Fruit fly (Drosophila melanogaster) whole organism, embryonic: ENCODE data around the gene slmo.

Experiments used
- BtbVII ChIP-seq: fragments of 200-800 bp; sonication (Bioruptor generic); optimal IDR thresholded peaks from 3 replicates; lab custom pipeline; 2017; ENCODE audit warnings: missing biosample characterization, mild to moderate bottlenecking, missing genetic modification characterization
- C15 ChIP-seq: fragments of 200-800 bp; sonication (Bioruptor generic); IDR thresholded peaks from 3 replicates; pipeline ENCODE4 v1.3.6; 2022; ENCODE audit warnings: missing biosample characterization, missing genetic modification characterization
- CG10209 ChIP-seq: fragments of 200-800 bp; sonication (Bioruptor generic); optimal IDR thresholded peaks from 3 replicates; lab custom pipeline; 2017; ENCODE audit warnings: missing biosample characterization, mild to moderate bottlenecking, missing genetic modification characterization, missing genetic modification reagents
- CG10366 ChIP-seq: fragments of 200-800 bp; sonication (Bioruptor generic); IDR thresholded peaks from 2 replicates; pipeline ENCODE4 v1.3.6; 2022; ENCODE audit warnings: missing biosample characterization, missing genetic modification characterization
- CG10979 ChIP-seq: fragments of 200-800 bp; sonication (Bioruptor generic); optimal IDR thresholded peaks from 2 replicates; lab custom pipeline; 2018; ENCODE audit warnings: missing biosample characterization, mild to moderate bottlenecking, missing genetic modification characterization, moderate library complexity
- CG11504 ChIP-seq: fragments of 200-800 bp; sonication (Bioruptor generic); optimal IDR thresholded peaks from 3 replicates; lab custom pipeline; 2019; ENCODE audit warnings: missing biosample characterization, mild to moderate bottlenecking, missing genetic modification characterization, moderate library complexity
- CG1233 ChIP-seq: fragments of 200-800 bp; sonication (Bioruptor generic); optimal IDR thresholded peaks from 4 replicates; lab custom pipeline; 2018; ENCODE audit warnings: missing biosample characterization, mild to moderate bottlenecking, missing genetic modification characterization
- CG13287 ChIP-seq: fragments of 200-800 bp; sonication (Bioruptor generic); IDR thresholded peaks from 2 replicates; pipeline ENCODE4 v1.3.6; 2022; ENCODE audit warnings: missing biosample characterization, missing genetic modification characterization; ENCODE audit not compliant: partially characterized antibody
- CG14441 ChIP-seq: fragments of 200-800 bp; sonication (Bioruptor generic); IDR thresholded peaks from 2 replicates; pipeline ENCODE4 v1.3.6; 2022; ENCODE audit warnings: missing biosample characterization, missing genetic modification characterization
- CG17385 ChIP-seq: fragments of 200-800 bp; sonication (Bioruptor generic); optimal IDR thresholded peaks from 3 replicates; lab custom pipeline; 2018; ENCODE audit warnings: missing biosample characterization, mild to moderate bottlenecking, missing genetic modification characterization
- CG17802 ChIP-seq: fragments of 200-800 bp; sonication (Bioruptor generic); optimal IDR thresholded peaks from 2 replicates; lab custom pipeline; 2018; ENCODE audit warnings: missing biosample characterization, mild to moderate bottlenecking, missing genetic modification characterization, moderate library complexity
- CG31224 ChIP-seq: fragments of 200-800 bp; sonication (Bioruptor generic); IDR thresholded peaks from 2 replicates; pipeline ENCODE4 v1.3.6; 2022; ENCODE audit warnings: missing biosample characterization, missing genetic modification characterization
- CG32772 ChIP-seq: fragments of 200-800 bp; sonication (Bioruptor generic); IDR thresholded peaks from 2 replicates; pipeline ENCODE4 v1.3.6; 2022; ENCODE audit warnings: missing biosample characterization, missing genetic modification characterization
- CG33213 ChIP-seq: fragments of 200-800 bp; sonication (Bioruptor generic); optimal IDR thresholded peaks from 3 replicates; lab custom pipeline; 2016; ENCODE audit warnings: missing biosample characterization, missing genetic modification characterization
- CG33557 ChIP-seq: fragments of 200-800 bp; sonication (Bioruptor generic); optimal IDR thresholded peaks from 2 replicates; lab custom pipeline; 2019; ENCODE audit warnings: missing biosample characterization, mild to moderate bottlenecking, missing genetic modification characterization, moderate library complexity
- CG34422 ChIP-seq: fragments of 200-800 bp; sonication (Bioruptor generic); IDR thresholded peaks from 3 replicates; pipeline ENCODE4 v1.3.6; 2022; ENCODE audit warnings: missing biosample characterization, missing genetic modification characterization
- CG4328 ChIP-seq: fragments of 200-800 bp; sonication (Bioruptor generic); optimal IDR thresholded peaks from 3 replicates; lab custom pipeline; 2017; ENCODE audit warnings: missing biosample characterization, missing genetic modification reagents, missing genetic modification characterization
- CG6254 ChIP-seq: fragments of 200-800 bp; sonication (Bioruptor generic); optimal IDR thresholded peaks from 3 replicates; lab custom pipeline; 2017; ENCODE audit warnings: mild to moderate bottlenecking, missing biosample characterization, missing genetic modification reagents, missing genetic modification characterization
- CG6272 ChIP-seq: fragments of 200-800 bp; sonication (Bioruptor generic); IDR thresholded peaks from 2 replicates; pipeline ENCODE4 v1.3.6; 2022; ENCODE audit warnings: missing biosample characterization, missing genetic modification characterization
- CG6689 ChIP-seq: fragments of 200-800 bp; sonication (Bioruptor generic); IDR thresholded peaks from 2 replicates; pipeline ENCODE4 v1.3.6; 2022; ENCODE audit warnings: missing biosample characterization, missing genetic modification characterization
- CG7963 ChIP-seq: fragments of 200-800 bp; sonication (Bioruptor generic); IDR thresholded peaks from 3 replicates; pipeline ENCODE4 v1.3.6; 2022; ENCODE audit warnings: missing biosample characterization, missing genetic modification characterization; ENCODE audit not compliant: partially characterized antibody
- CG8290 ChIP-seq, 3 experiments: fragments of 200-800 bp; sonication (Bioruptor generic); optimal IDR thresholded peaks; 2 replicates each; lab custom pipeline; 2016 to 2019; ENCODE audit warnings: missing biosample characterization in 3 of 3, missing genetic modification characterization in 3 of 3, mild to moderate bottlenecking in 2 of 3, moderate library complexity in 1 of 3
- CG9437 ChIP-seq: fragments of 200-800 bp; sonication (Bioruptor generic); optimal IDR thresholded peaks from 2 replicates; lab custom pipeline; 2018; ENCODE audit warnings: missing biosample characterization, mild to moderate bottlenecking, missing genetic modification characterization
- CoRest ChIP-seq: fragments of 200-800 bp; sonication (Bioruptor generic); optimal IDR thresholded peaks from 3 replicates; lab custom pipeline; 2018; ENCODE audit warnings: missing biosample characterization, mild to moderate bottlenecking, missing genetic modification characterization, moderate library complexity
- Dad ChIP-seq: fragments of 200-800 bp; sonication (Bioruptor generic); optimal IDR thresholded peaks from 3 replicates; lab custom pipeline; 2016; ENCODE audit warnings: missing biosample characterization, missing genetic modification characterization
- Deaf1 ChIP-seq: fragments of 200-800 bp; optimal IDR thresholded peaks from 3 replicates; lab custom pipeline; 2019; ENCODE audit warnings: missing biosample characterization, mild to moderate bottlenecking, missing genetic modification characterization, moderate library complexity
- Dfd ChIP-seq, 2 experiments: fragments of >200 bp; optimal IDR thresholded peaks; 2 replicates each; lab custom pipeline; 2017; ENCODE audit warnings: missing biosample characterization in 2 of 2, missing genetic modification characterization in 2 of 2
- Eip74EF ChIP-seq, 2 experiments: fragments of 200-800 bp in 1 of 2; fragments of >200 bp in 1 of 2; sonication (Bioruptor generic) in 1 of 2; optimal IDR thresholded peaks; 2 replicates each; lab custom pipeline; 2017 to 2019; ENCODE audit warnings: missing biosample characterization in 2 of 2, missing genetic modification characterization in 2 of 2, mild to moderate bottlenecking in 1 of 2, moderate library complexity in 1 of 2
- Ets65A ChIP-seq: fragments of 200-800 bp; sonication (Bioruptor generic); peaks from one replicate; lab custom pipeline; 2016; ENCODE audit warnings: missing biosample characterization, missing genetic modification characterization
- HLH3B ChIP-seq: fragments of 200-800 bp; sonication (Bioruptor generic); IDR thresholded peaks from 2 replicates; pipeline ENCODE4 v1.3.6; 2022; ENCODE audit warnings: missing biosample characterization, missing genetic modification characterization
- HLH4C ChIP-seq: fragments of 200-800 bp; sonication (Bioruptor generic); IDR thresholded peaks from 3 replicates; pipeline ENCODE4 v1.3.6; 2022; ENCODE audit warnings: missing biosample characterization, missing genetic modification characterization; ENCODE audit not compliant: partially characterized antibody
- Hey ChIP-seq: fragments of 200-800 bp; sonication (Bioruptor generic); optimal IDR thresholded peaks from 3 replicates; lab custom pipeline; 2018; ENCODE audit warnings: missing biosample characterization, mild to moderate bottlenecking, missing genetic modification characterization
- MESR4 ChIP-seq: fragments of 200-800 bp; sonication (Bioruptor generic); optimal IDR thresholded peaks from 2 replicates; lab custom pipeline; 2018; ENCODE audit warnings: missing biosample characterization, mild to moderate bottlenecking, missing genetic modification characterization, moderate library complexity
- MTF-1 ChIP-seq: fragments of 200-800 bp; sonication (Bioruptor generic); optimal IDR thresholded peaks from 2 replicates; lab custom pipeline; 2018; ENCODE audit warnings: missing biosample characterization, mild to moderate bottlenecking, missing genetic modification characterization, borderline replicate concordance
- NfI ChIP-seq: fragments of 200-800 bp; sonication (Bioruptor generic); optimal IDR thresholded peaks from 3 replicates; lab custom pipeline; 2018; ENCODE audit warnings: missing biosample characterization, mild to moderate bottlenecking, missing genetic modification characterization, moderate library complexity
- YL-1 ChIP-seq: fragments of 200-800 bp; sonication (Bioruptor generic); optimal IDR thresholded peaks from 3 replicates; lab custom pipeline; 2017; ENCODE audit warnings: missing biosample characterization, mild to moderate bottlenecking, missing genetic modification characterization
- cad ChIP-seq: fragments of >200 bp; optimal IDR thresholded peaks from 2 replicates; lab custom pipeline; 2017; ENCODE audit warnings: missing biosample characterization, missing genetic modification characterization
- ewg ChIP-seq: fragments of 200-800 bp; sonication (Bioruptor generic); optimal IDR thresholded peaks from 3 replicates; lab custom pipeline; 2017; ENCODE audit warnings: mild to moderate bottlenecking, missing biosample characterization, missing genetic modification reagents, missing genetic modification characterization
- ftz-f1 ChIP-seq: fragments of 200-800 bp; sonication (Bioruptor generic); optimal IDR thresholded peaks from 2 replicates; lab custom pipeline; 2016; ENCODE audit warnings: missing biosample characterization, missing genetic modification characterization
- gsb ChIP-seq: fragments of 200-800 bp; sonication (Bioruptor generic); IDR thresholded peaks from 2 replicates; pipeline ENCODE4 v1.3.6; 2022; ENCODE audit warnings: missing biosample characterization, missing genetic modification characterization
- lab ChIP-seq: fragments of 200-800 bp; sonication (Bioruptor generic); optimal IDR thresholded peaks from 3 replicates; lab custom pipeline; 2017; ENCODE audit warnings: missing biosample characterization, missing genetic modification characterization, mild to moderate bottlenecking, moderate library complexity, missing genetic modification reagents
- lilli ChIP-seq: fragments of 200-800 bp; sonication (Bioruptor generic); optimal IDR thresholded peaks from 3 replicates; lab custom pipeline; 2016; ENCODE audit warnings: missing biosample characterization, missing genetic modification characterization
- nmo ChIP-seq: fragments of 200-800 bp; sonication (Bioruptor generic); optimal IDR thresholded peaks from 2 replicates; lab custom pipeline; 2018; ENCODE audit warnings: missing biosample characterization, mild to moderate bottlenecking, missing genetic modification characterization, moderate library complexity
- peb ChIP-seq: fragments of 200-800 bp; sonication (Bioruptor generic); IDR thresholded peaks from 2 replicates; pipeline ENCODE4 v1.3.6; 2022; ENCODE audit warnings: missing biosample characterization, missing genetic modification characterization
- pros ChIP-seq: fragments of 200-800 bp; sonication (Bioruptor generic); optimal IDR thresholded peaks from 3 replicates; lab custom pipeline; 2019; ENCODE audit warnings: missing biosample characterization, mild to moderate bottlenecking, missing genetic modification characterization, moderate library complexity
- slbo ChIP-seq: fragments of 200-800 bp; sonication (Bioruptor generic); IDR thresholded peaks from 2 replicates; pipeline ENCODE4 v1.3.6; 2022; ENCODE audit warnings: missing biosample characterization, missing genetic modification characterization
- tin ChIP-seq: fragments of 200-800 bp; sonication (Bioruptor generic); optimal IDR thresholded peaks from 3 replicates; lab custom pipeline; 2016; ENCODE audit warnings: missing biosample characterization, missing genetic modification characterization
- unc-4 ChIP-seq: fragments of 200-800 bp; sonication (Bioruptor generic); IDR thresholded peaks from 2 replicates; pipeline ENCODE4 v1.3.6; 2022; ENCODE audit warnings: missing biosample characterization, missing genetic modification characterization; ENCODE audit not compliant: partially characterized antibody
- zfh2 ChIP-seq: fragments of 200-800 bp; sonication (Bioruptor generic); optimal IDR thresholded peaks from 2 replicates; lab custom pipeline; 2016; ENCODE audit warnings: missing biosample characterization, missing genetic modification characterization

slmo gene

dm6 chr2L:5997609-5998229 is 50.8 kb downstream of the slmo start (continued):
- TF ChIP-seq CG1233 (peak; percentile 73), CG31224 (no peak), CG32772 (no peak), Ets65A (GFP tag; lab: Kevin White, UChicago) (peak; percentile 44), CG9437 (GFP tag; lab: Kevin White, UChicago) (peak; percentile 6), NfI (GFP tag; lab: Kevin White, UChicago) (peak; percentile 53), YL-1 (peak; percentile 39), MTF-1 (GFP tag; lab: Kevin White, UChicago) (peak; percentile 72), lilli (no peak), CG13287 (no peak), CG33557 (GFP tag; lab: Kevin White, UChicago) (peak; percentile 66), CG34422 (GFP tag; lab: Robert Waterston, UW) (no peak), lab (GFP tag; lab: Kevin White, UChicago) (peak; percentile 88), BtbVII (GFP tag; lab: Kevin White, UChicago) (peak; percentile 79), tin (GFP tag; lab: Kevin White, UChicago) (no peak), CG6689 (GFP tag; lab: Robert Waterston, UW) (peak; percentile 27), pros (GFP tag; lab: Kevin White, UChicago) (peak; percentile 38), HLH3B (GFP tag; lab: Robert Waterston, UW) (no peak; the same call in 1 of the 2 replicates), cad (GFP tag; lab: Kevin White, UChicago) (no peak), MESR4 (GFP tag; lab: Kevin White, UChicago) (no peak), slbo (GFP tag; lab: Robert Waterston, UW) (no peak), Dad (peak; percentile 20), CG10209 (GFP tag; lab: Kevin White, UChicago) (peak; percentile 24), CG8290 (GFP tag; optimal IDR thresholded peaks at IDR 0.05; lab: Kevin White, UChicago) (peak; percentile 37), CG8290 (tag; optimal IDR thresholded peaks at IDR 0.05; lab: Kevin White, UChicago) (peak in 1 of 2 experiments; percentile 37), CG11504 (tag; lab: Kevin White, UChicago) (no peak), peb (GFP tag; lab: Robert Waterston, UW) (no peak), CG33213 (GFP tag; lab: Kevin White, UChicago) (no peak), CG7963 (no peak), zfh2 (no peak), CG17802 (tag; lab: Kevin White, UChicago) (no peak), C15 (GFP tag; lab: Robert Waterston, UW) (no peak), CG10366 (GFP tag; lab: Robert Waterston, UW) (no peak), HLH4C (GFP tag; lab: Robert Waterston, UW) (no peak), Hey (tag; lab: Kevin White, UChicago) (peak; percentile 58), gsb (GFP tag; lab: Robert Waterston, UW) (peak; percentile 34; the same call in 1 of the 2 replicates), Deaf1 (tag; lab: Kevin White, UChicago) (peak; percentile 37), CG6272 (no peak), nmo (GFP tag; lab: Kevin White, UChicago) (peak; percentile 19), ftz-f1 (GFP tag; lab: Kevin White, UChicago) (no peak), CG14441 (GFP tag; lab: Robert Waterston, UW) (0 out of 2 replicates have a peak, but pooled peaks have one; percentile 8), Eip74EF (GFP tag; optimal IDR thresholded peaks at IDR 0.05; lab: Kevin White, UChicago) (peak in 1 of 2 experiments; percentile 51), Dfd (GFP tag; optimal IDR thresholded peaks at IDR 0.05; lab: Kevin White, UChicago) (no peak), CG6254 (GFP tag; lab: Kevin White, UChicago) (peak; percentile 46), CoRest (tag; lab: Kevin White, UChicago) (peak; percentile 39), CG17385 (GFP tag; lab: Kevin White, UChicago) (peak; percentile 64), ewg (GFP tag; lab: Kevin White, UChicago) (peak; percentile 18), CG4328 (GFP tag; lab: Kevin White, UChicago) (peak; percentile 84), CG10979 (tag; lab: Kevin White, UChicago) (peak; percentile 37), unc-4 (GFP tag; lab: Robert Waterston, UW) (no peak)
